Fruit fly (Drosophila melanogaster): ENCODE data around the gene CG7194.

Gene CG7194

DNA sequence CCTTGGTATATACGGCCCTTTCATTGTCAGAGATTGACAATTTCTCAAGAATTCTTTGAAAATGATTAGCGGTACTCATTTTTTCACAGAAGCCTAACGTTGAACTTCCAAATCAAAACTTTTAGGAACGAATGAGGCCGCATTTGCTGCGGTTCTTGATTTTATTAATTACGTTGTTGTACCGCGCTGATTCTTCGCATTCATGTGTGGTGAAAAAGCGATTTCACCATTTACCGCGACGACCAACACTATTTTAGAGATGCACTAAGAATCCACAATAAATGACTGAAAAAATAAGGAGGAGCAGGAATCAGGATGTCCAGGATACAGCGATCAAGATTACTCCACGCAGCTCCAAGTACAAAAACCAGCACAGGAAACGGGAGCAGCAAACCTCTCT lies at the start of gene CG7194, which contains the start of gene Sbp2:
Gene CG7194, minus strand, starts transcription at position 148 of the 400 bp plus-strand sequence.
Gene Sbp2, plus strand, starts transcription at position 246 of the 400 bp plus-strand sequence.
- TF ChIP-seq pho (GFP tag; optimal IDR thresholded peaks at IDR 0.05) (no peak), CG8089 (GFP tag; optimal IDR thresholded peaks at IDR 0.05) (no peak), zfh2 (GFP tag; optimal IDR thresholded peaks at IDR 0.05) (peak; percentile 23), Deaf1 (tag; optimal IDR thresholded peaks at IDR 0.05) (no peak), Ssrp (tag; optimal IDR thresholded peaks at IDR 0.05) (no peak), CG2120 (GFP tag; optimal IDR thresholded peaks at IDR 0.05) (peak; percentile 18), slbo (GFP tag; IDR thresholded peaks at IDR 0.05) (0 out of 2 replicates have a peak, but pooled peaks have one; percentile 12), BtbVII (GFP tag; optimal IDR thresholded peaks at IDR 0.05) (no peak), CG4360 (GFP tag; IDR thresholded peaks at IDR 0.05) (peak; percentile 39), hb (GFP tag; IDR thresholded peaks at IDR 0.05; ENCODE audit: partially characterized antibody) (no peak), CG17912 (GFP tag; optimal IDR thresholded peaks at IDR 0.05) (no peak), Atf6 (GFP tag; IDR thresholded peaks at IDR 0.05) (no peak), CG34224 (GFP tag; IDR thresholded peaks at IDR 0.05; ENCODE audit: partially characterized antibody) (0 out of 3 replicates have a peak, but pooled peaks have one; percentile 29), zfh1 (GFP tag; IDR thresholded peaks at IDR 0.05) (no peak), CG4617 (GFP tag; optimal IDR thresholded peaks at IDR 0.05; ENCODE audit: borderline replicate concordance) (peak; percentile 20), CG2199 (GFP tag; IDR thresholded peaks at IDR 0.05) (peak; percentile 28; the same call in 1 of the 3 replicates), TFAM (GFP tag; optimal IDR thresholded peaks at IDR 0.05) (no peak), Mrtf (GFP tag; IDR thresholded peaks at IDR 0.05) (no peak), Atf3 (GFP tag; optimal IDR thresholded peaks at IDR 0.05) (no peak), CG8281 (tag; optimal IDR thresholded peaks at IDR 0.05) (no peak), nom (GFP tag; optimal IDR thresholded peaks at IDR 0.05) (peak; percentile 1), Dp (GFP tag; optimal IDR thresholded peaks at IDR 0.05) (peak; percentile 53), CG30431 (GFP tag; optimal IDR thresholded peaks at IDR 0.05) (no peak), CG8478 (optimal IDR thresholded peaks at IDR 0.05) (no peak), D (optimal IDR thresholded peaks at IDR 0.05) (no peak), D (GFP tag; optimal IDR thresholded peaks at IDR 0.05) (no peak), Sry-δ (GFP tag; optimal IDR thresholded peaks at IDR 0.05) (peak; percentile 64), pan (optimal IDR thresholded peaks at IDR 0.05) (no peak), pan (GFP tag; optimal IDR thresholded peaks at IDR 0.05 in 1 of 2, IDR thresholded peaks at IDR 0.05 in 1 of 2) (peak in 1 of 2 experiments; percentile 15), CG2129 (GFP tag; IDR thresholded peaks at IDR 0.05; ENCODE audit: partially characterized antibody) (no peak), CG34376 (GFP tag; optimal IDR thresholded peaks at IDR 0.05) (no peak), CG3407 (GFP tag; optimal IDR thresholded peaks at IDR 0.05) (no peak), Sry-β (GFP tag; optimal IDR thresholded peaks at IDR 0.05) (peak; percentile 44), CG17802 (tag; optimal IDR thresholded peaks at IDR 0.05) (no peak), ERR (GFP tag; optimal IDR thresholded peaks at IDR 0.05) (no peak), CG9437 (GFP tag; optimal IDR thresholded peaks at IDR 0.05) (peak; percentile 65), CG6254 (GFP tag; optimal IDR thresholded peaks at IDR 0.05) (no peak), scrt (GFP tag; optimal IDR thresholded peaks at IDR 0.05) (no peak), Scr (GFP tag; IDR thresholded peaks at IDR 0.05; ENCODE audit: partially characterized antibody) (peak; percentile 10; the same call in 1 of the 2 replicates), CG13287 (GFP tag; IDR thresholded peaks at IDR 0.05; ENCODE audit: partially characterized antibody) (0 out of 2 replicates have a peak, but pooled peaks have one; percentile 17), CG2116 (GFP tag; optimal IDR thresholded peaks at IDR 0.05) (peak; percentile 17), knrl (GFP tag; IDR thresholded peaks at IDR 0.05; ENCODE audit: partially characterized antibody) (no peak), MESR4 (GFP tag; optimal IDR thresholded peaks at IDR 0.05) (peak; percentile 47), CG10267 (tag; optimal IDR thresholded peaks at IDR 0.05) (peak; percentile 74), Doc2 (GFP tag; IDR thresholded peaks at IDR 0.05) (no peak), BEAF-32 (GFP tag; optimal IDR thresholded peaks at IDR 0.05) (peak; percentile 32), H15 (GFP tag; IDR thresholded peaks at IDR 0.05) (no peak), Chrac-16 (GFP tag; optimal IDR thresholded peaks at IDR 0.05) (no peak), CG4730 (GFP tag; IDR thresholded peaks at IDR 0.05) (no peak), stwl (tag; optimal IDR thresholded peaks at IDR 0.05) (peak; percentile 35), Med (GFP tag) (peak; percentile 38)

All from whole organism, embryonic.